Worm (Caenorhabditis elegans): ENCODE measurements around the gene C06E1.1.

DNA sequence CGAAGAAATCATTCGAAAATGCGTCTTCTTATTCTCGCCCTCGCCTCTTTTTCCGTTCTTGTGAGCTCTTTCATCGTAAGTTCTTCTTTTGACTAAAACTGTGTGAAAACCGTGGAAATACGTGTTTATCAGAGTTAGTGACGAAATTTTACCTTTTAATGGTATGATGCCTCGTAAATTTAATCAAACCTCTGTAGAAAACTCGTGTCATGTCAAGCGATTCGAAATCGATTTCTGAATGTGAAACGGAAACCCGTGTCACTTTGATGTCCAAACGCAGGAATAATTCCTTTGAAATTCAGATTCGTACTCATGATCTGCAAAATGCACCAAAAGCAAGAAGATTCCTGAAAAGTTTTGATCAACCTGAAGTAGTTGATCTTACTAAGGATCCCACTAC is 43.0 kb downstream of the C06E1.1 start, which contains the start of gene F22B7.3:
- TF ChIP-seq nhr-11 (tag; optimal IDR thresholded peaks at IDR 0.05) (no peak), snpc-4 (tag; optimal IDR thresholded peaks at IDR 0.05) (no peak), nhr-6 (tag; optimal IDR thresholded peaks at IDR 0.05) (no peak), lsy-2 (tag; optimal IDR thresholded peaks at IDR 0.05) (no peak), elt-3 (tag; optimal IDR thresholded peaks at IDR 0.05) (no peak), alr-1 (tag; optimal IDR thresholded peaks at IDR 0.05) (no peak), lin-11 (tag; optimal IDR thresholded peaks at IDR 0.05) (no peak), ztf-1 (GFP tag; conservative IDR thresholded peaks at IDR 0.05) (no peak)
